Worm (Caenorhabditis elegans): ENCODE results near the gene lec-8.

Gene lec-8

ce11 chrX:9899426-9900131 lies 49.2 kb downstream of the lec-8 start, which contains the start of gene phf-34:
Gene phf-34, minus strand, starts transcription at chrX:9899476.
- TF ChIP-seq unc-62 (GFP tag; optimal IDR thresholded peaks at IDR 0.05): no peak

Data from whole organism, dauer.